Worm (Caenorhabditis elegans) whole organism, midembryonic: ENCODE data around the gene clec-20.

Source experiments
- T22C8.4 ChIP-seq: fragments of 200-800 bp; sonication (Bioruptor generic); IDR thresholded peaks from 2 replicates; pipeline ENCODE4 v1.3.6; 2022; ENCODE audit warnings: missing genetic modification characterization, missing compliant biosample characterization
- klf-2 ChIP-seq: fragments of 200-800 bp; sonication (Bioruptor generic); conservative IDR thresholded peaks from 2 replicates; pipeline ENCODE4 v1.3.6; 2022; ENCODE audit warnings: missing genetic modification reagents, missing genetic modification characterization, missing compliant biosample characterization
- med-1 ChIP-seq: sonication (generic microtip); optimal IDR thresholded peaks from 2 replicates; lab custom pipeline; 2017; ENCODE audit warnings: missing genetic modification characterization, mild to moderate bottlenecking, missing compliant biosample characterization, antibody characterized with exemption, missing genetic modification reagents; ENCODE audit not compliant: insufficient read depth
- ztf-23 ChIP-seq: fragments of 200-800 bp; sonication (Bioruptor generic); IDR thresholded peaks from 2 replicates; pipeline ENCODE4 v1.3.6; 2022; ENCODE audit warnings: missing genetic modification reagents, missing genetic modification characterization, missing compliant biosample characterization

DNA sequence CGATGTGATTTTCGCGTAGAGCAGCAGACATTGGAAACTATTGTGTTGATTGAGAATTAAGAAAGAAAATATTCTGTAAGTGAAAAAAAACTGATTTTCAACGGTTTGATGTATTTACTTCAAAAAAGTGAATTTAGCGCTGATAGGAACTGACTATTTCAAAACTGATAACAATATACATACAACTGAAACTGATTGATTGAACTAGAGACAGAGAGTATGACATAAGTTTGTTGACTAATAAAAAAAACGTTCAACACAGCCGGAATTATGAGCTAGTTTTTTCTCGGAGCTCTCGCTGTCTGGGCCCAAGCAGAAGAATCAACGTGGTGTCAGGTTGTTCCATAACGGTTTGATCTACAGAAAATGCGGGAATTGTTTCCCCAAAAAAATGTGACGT, 18.9 kb upstream of the clec-20 start, which contains the start of gene fbxa-164:
- no peak for TF ChIP-seq klf-2 (GFP tag; lab: Robert Waterston, UW)
- TF ChIP-seq med-1 (GFP tag; lab: Kevin White, UChicago), result no peak
- no peak for TF ChIP-seq T22C8.4
- TF ChIP-seq ztf-23, result no peak
